Worm (Caenorhabditis elegans): Measurements from ENCODE around the gene R155.5.
A peak's percentile ranks its signal among the peaks of the same experiment; 100 is the strongest.

DNA sequence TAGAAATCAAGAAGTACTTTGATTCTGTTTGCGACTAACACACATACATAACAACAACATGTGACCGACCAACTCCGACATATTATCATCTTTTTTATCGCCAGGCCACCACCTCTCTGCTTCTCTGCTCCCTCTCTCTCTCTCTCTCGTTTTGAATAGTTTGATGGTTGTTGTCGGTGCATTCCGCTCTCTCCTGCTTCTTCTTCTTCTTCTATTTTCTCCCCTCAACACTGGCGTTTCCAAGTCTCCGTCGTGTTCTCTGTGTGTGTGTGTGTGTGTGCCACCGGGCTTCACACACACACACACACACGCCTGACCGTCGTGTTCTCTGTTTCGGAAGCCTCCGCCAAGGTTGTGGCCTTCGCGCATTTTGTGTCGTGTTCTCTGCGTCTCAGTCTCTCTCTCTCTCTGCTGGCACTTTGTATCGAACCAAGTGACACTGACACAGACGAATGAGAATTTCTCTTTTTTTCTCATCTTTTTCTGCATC is 45.2 kb downstream of the R155.5 start:
- peak; percentile 95 for TF ChIP-seq nhr-11 (tag; optimal IDR thresholded peaks at IDR 0.05)
- peak; percentile 81 for TF ChIP-seq unc-62 (GFP tag; optimal IDR thresholded peaks at IDR 0.05)
- peak; percentile 68 to 87 for TF ChIP-seq lin-35 (GFP tag; optimal IDR thresholded peaks at IDR 0.05)
- peak; percentile 30 for TF ChIP-seq ama-1 (optimal IDR thresholded peaks at IDR 0.05)
- peak; percentile 79 for TF ChIP-seq nhr-237 (tag; optimal IDR thresholded peaks at IDR 0.05)
- peak; percentile 92 for TF ChIP-seq nhr-77 (tag; optimal IDR thresholded peaks at IDR 0.05)
- TF ChIP-seq nhr-76 (tag; optimal IDR thresholded peaks at IDR 0.05): no peak
- TF ChIP-seq lin-15B (tag; optimal IDR thresholded peaks at IDR 0.05): peak; percentile 40
- TF ChIP-seq grh-1 (GFP tag; IDR thresholded peaks at IDR 0.05): peak; percentile 93
- peak; percentile 96 for TF ChIP-seq blmp-1 (tag; optimal IDR thresholded peaks at IDR 0.05)
- TF ChIP-seq efl-1 (optimal IDR thresholded peaks at IDR 0.05): peak; percentile 86 to 93
- TF ChIP-seq efl-1 (GFP tag; optimal IDR thresholded peaks at IDR 0.05 in 1 of 2): peak; percentile 34 to 97
